Fruit fly (Drosophila melanogaster) Kc167 (cell line): ENCODE measurements around the gene tHMG1.

ENCODE experiments used
- Myc ChIP-seq: fragments of >200 bp; optimal IDR thresholded peaks from 2 replicates; lab custom pipeline; 2017; ENCODE audit warnings: missing external identifiers
- Sin3A ChIP-seq: fragments of >200 bp; optimal IDR thresholded peaks from 2 replicates; lab custom pipeline; 2018; ENCODE audit warnings: missing external identifiers
- h ChIP-seq: fragments of >200 bp; optimal IDR thresholded peaks from 3 replicates; lab custom pipeline; 2018; ENCODE audit warnings: missing external identifiers
- insv ChIP-seq: fragments of >200 bp; optimal IDR thresholded peaks from 3 replicates; lab custom pipeline; 2018; ENCODE audit warnings: missing external identifiers
- psq ChIP-seq: fragments of >200 bp; optimal IDR thresholded peaks from 2 replicates; lab custom pipeline; 2017; ENCODE audit warnings: missing external identifiers
- ttk ChIP-seq: sonication (Bioruptor generic); optimal IDR thresholded peaks from 2 replicates; lab custom pipeline; 2017; ENCODE audit warnings: missing external identifiers

The tHMG1 gene

DNA sequence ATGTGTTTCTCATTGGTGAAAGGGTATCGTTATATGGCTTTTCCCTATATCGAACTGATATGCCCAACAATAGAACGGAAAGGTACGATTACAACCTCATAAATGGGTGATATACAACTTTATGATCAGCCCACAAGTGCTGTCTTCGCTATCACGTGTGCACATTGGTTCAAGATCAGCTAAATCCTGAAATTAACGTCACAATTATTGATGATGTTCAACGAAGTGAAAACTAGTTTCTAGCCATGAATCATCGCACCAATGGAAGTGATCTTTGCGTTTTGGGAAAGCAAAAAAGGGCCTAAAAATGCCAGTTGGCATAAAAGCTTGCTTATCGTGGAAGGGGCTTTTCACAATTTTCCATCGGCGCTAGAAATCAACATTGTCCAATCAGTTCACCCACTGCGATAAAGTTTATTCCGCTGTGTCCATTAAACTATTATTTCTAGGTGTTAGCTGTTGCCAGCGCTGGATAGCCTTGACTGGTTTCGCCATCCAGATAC, 27.0 kb upstream of the tHMG1 start, which contains the start of gene CG7054:
Gene CG7054 (plus strand): TSS at position 375 of the 503 bp plus-strand sequence.
- TF ChIP-seq psq: no peak
- TF ChIP-seq ttk: no peak
- no peak for TF ChIP-seq Sin3A (lab: Kevin White, UChicago)
- no peak for TF ChIP-seq Myc (lab: Kevin White, UChicago)
- TF ChIP-seq insv (lab: Kevin White, UChicago): no peak
- no peak for TF ChIP-seq h (lab: Kevin White, UChicago)

DNA sequence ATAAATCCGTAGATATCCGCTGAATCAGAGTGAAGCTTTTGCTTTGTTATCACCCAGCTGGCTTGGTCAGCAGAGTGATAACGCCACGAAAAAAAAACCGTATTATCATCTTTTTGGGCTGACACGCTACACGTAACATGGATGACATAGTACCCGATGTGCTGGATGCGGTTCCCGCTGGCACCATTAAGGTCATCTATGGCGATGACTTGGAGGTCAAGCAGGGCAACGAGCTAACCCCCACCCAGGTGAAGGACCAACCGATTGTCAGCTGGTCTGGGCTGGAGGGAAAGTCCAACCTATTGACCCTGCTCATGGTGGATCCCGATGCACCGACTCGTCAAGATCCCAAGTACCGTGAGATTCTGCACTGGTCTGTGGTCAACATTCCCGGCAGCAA, 26.5 kb upstream of the tHMG1 start:
- no peak for TF ChIP-seq h (lab: Kevin White, UChicago)
- TF ChIP-seq Sin3A (lab: Kevin White, UChicago): no peak
- no peak for TF ChIP-seq insv (lab: Kevin White, UChicago)
- no peak for TF ChIP-seq Myc (lab: Kevin White, UChicago)
- TF ChIP-seq psq: no peak
- no peak for TF ChIP-seq ttk

DNA sequence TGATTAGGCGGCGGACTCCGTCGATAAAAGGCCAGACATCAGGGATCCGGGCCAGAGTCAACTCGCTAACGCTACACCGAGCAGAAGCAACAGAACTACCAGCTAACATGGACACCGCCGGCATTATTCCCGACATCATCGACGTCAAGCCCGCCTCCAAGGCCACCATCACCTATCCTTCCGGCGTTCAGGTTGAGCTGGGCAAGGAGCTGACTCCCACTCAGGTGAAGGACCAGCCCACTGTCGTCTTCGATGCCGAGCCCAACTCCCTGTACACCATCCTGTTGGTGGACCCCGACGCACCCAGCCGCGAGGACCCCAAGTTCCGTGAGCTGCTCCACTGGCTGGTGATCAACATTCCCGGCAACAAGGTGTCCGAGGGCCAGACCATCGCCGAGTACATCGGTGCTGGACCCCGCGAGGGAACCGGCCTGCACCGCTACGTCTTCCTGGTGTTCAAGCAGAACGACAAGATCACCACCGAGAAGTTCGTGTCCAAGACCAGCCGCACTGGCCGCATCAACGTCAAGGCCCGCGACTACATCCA, 25.6 kb upstream of the tHMG1 start, which contains the start of gene Pebp1:
Gene Pebp1 (plus strand): TSS at position 51 of the 547 bp plus-strand sequence.
- TF ChIP-seq Myc (lab: Kevin White, UChicago) (no peak), insv (lab: Kevin White, UChicago) (no peak), Sin3A (lab: Kevin White, UChicago) (no peak), h (lab: Kevin White, UChicago) (no peak), ttk (no peak), psq (no peak)

DNA sequence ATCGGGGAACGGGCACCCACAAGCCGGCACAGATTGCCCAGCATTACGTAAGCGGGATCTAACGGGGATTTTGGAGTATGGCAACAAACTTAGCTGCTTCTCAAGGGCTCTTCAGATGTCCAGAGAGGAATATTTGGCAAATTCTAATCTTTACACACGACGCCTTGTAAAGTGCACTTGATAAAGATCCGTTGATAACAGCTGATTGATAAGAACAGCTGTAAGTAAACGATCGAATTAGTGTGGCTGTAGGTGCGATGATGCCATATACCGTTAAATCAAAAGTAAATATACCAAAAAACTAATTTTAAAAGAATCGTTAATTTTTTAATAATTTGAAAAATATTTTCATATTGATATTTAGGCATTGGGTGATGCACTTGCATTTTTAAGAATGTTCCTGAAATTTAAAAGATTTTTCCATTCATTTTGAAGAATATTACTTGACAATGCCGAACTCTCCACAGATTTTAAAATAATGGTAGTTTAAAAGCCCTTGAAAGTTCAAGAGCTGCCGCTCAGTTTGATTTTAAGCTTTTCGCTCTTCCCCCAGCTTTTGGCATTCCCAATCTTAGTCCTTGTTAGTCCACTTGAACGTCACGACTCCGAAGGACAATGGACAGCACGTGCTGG, 23.6 kb upstream of the tHMG1 start, which contains the start of the genes CG5377 and Nrx-1:
Gene CG5377 (minus strand): TSS at position 219 of the 633 bp plus-strand sequence.
Gene Nrx-1 (plus strand): TSS at position 574 of the 633 bp plus-strand sequence.
- TF ChIP-seq h (lab: Kevin White, UChicago) (no peak), insv (lab: Kevin White, UChicago) (no peak), ttk (no peak), Myc (lab: Kevin White, UChicago) (no peak), psq (no peak), Sin3A (lab: Kevin White, UChicago) (no peak)

DNA sequence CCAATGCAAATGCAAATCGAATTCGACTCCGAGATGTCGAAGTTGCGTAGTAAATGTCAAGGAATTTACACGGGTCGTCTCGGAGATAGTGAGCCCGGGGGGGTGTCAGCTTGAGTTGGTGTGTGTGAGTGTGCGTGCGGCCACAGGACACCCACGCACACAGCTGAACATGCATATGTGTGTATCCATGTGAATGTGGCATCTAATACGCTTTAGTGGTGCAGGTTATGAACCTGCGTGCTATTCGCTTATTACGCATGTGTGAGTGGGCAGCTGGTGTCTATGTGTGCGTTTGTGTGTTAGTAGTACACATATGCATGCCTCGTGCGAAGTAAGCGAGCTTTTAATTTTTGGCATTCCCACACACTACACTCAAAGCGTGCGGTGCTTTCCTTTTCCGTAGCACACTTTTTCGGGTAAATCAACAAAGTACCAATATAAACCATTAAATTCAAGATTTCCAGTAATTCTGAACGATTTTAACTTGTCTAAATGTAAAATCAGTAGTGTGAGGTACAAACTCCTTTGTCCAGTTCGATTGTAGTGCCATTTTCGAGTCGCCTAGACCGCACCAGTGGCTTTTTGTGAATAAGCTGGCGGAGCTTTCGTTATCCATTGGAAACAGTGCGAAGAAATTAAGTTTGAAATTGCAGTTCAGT, 22.7 kb upstream of the tHMG1 start:
- TF ChIP-seq insv (lab: Kevin White, UChicago) (no peak), Myc (lab: Kevin White, UChicago) (no peak), h (lab: Kevin White, UChicago) (no peak), Sin3A (lab: Kevin White, UChicago) (no peak)

DNA sequence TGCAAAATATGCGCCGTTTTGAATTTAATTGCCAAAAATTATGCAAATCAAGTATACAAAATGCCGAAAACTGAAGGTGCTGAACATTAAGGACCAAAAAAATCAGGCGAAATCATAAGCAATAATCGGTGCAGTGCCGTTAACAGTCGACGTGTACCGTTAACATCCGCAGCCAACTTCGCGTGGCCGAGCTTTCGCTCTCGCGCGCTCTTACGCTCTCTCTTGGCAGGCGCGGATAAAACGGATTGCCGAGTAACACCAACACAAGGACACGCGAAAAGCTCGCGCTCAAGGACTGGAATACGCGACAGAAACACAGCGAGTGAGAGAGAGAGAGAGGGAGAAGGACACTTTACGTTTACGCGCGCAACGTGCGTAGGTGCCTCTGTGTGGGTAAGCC, 21.6 kb upstream of the tHMG1 start:
- TF ChIP-seq Sin3A (lab: Kevin White, UChicago): no peak
- TF ChIP-seq psq: no peak

DNA sequence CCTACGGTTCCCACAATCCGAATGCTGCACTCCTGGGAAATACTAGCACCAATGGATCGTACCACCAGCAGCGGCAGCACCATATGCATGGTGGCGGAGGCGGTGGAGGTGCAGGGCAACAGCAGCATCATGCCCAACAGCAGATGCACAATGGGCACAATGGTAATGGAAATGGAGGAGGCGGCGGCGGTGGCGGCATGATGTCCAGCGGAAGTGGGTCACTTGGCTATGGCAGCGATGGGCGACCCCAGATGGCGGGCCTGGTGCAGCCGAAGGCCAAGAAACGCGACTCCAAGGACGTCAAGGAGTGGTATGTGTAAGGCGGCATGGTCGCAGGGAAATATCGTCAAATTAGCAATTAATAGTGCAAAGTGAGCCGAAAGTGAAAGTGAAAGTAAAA, 8.1 kb upstream of the tHMG1 start:
- no peak for TF ChIP-seq insv (lab: Kevin White, UChicago)
- TF ChIP-seq ttk: no peak
- no peak for TF ChIP-seq h (lab: Kevin White, UChicago)
- no peak for TF ChIP-seq psq
- TF ChIP-seq Sin3A (lab: Kevin White, UChicago): no peak
- TF ChIP-seq Myc (lab: Kevin White, UChicago): no peak

DNA sequence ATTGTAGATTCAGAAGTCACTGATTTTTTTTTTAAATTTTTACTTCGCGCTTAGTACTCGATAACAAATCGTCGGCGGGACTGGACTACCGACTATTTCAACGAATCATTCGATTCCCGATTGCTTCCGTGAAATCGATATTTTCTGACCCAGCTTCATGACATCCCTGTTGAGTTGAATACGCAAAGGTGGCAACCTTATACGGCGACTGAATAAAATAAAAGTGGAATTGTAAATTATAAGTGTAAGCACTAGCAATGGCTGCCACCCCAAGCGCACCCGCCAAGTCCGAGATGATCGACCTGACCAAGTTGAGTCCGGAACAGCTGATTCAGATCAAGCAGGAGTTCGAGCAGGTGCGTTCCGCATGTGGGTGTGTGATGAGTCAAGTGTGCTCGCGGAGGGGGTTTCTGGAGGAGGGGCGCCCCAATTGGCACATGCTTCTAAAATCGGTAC, 4.6 kb upstream of the tHMG1 start, which contains the start of gene Pfdn5:
Gene Pfdn5 (plus strand): TSS at position 3 of the 456 bp plus-strand sequence.
- TF ChIP-seq psq (no peak), h (lab: Kevin White, UChicago) (no peak)

DNA sequence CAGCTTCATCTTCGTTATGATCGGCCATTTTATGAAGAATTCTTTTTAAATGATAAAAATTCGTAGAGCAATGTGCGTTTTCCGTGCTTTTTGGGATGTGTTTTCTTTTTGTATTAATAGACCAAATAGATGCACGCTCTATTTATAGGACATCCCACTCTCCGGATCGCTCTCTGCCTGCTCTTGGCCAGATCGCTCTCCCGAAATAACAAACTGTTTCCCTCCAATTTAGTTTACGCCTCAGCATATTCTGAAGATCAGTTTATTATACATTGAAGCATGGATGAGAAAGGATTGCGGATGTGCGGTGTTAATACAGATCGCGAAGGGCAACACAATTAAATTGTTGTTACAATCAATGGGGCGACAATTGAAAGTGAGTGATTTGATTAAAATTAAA, 2.8 kb upstream of the tHMG1 start, which contains the start of gene CG5376:
Gene CG5376 (minus strand): TSS at position 101 of the 400 bp plus-strand sequence.
- TF ChIP-seq h (lab: Kevin White, UChicago) (no peak), insv (lab: Kevin White, UChicago) (no peak), psq (no peak), Sin3A (lab: Kevin White, UChicago) (no peak), ttk (no peak), Myc (lab: Kevin White, UChicago) (no peak)

DNA sequence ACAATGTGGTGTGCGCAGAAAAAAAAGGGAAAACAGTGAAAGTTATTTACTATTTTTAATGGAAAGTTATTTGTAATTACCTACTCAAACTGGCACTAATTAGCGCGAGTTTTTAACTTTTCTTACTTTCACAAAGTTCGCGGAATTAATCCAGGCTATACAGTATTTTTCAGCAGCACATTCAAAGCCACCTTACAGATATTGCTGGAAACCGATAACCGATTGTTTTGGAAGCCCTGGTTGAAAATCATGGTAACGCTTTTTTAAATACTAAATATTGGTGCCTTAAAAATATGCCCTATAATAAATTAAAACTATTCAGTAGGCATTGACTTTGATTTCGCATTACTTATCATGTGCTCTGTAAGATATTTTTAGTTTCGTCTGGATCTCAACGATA, 1.1 kb downstream of the tHMG1 start, which contains the start of gene tHMG2:
Gene tHMG2 (plus strand): TSS at position 187 of the 400 bp plus-strand sequence.
- no peak for TF ChIP-seq h (lab: Kevin White, UChicago)
- no peak for TF ChIP-seq ttk
- no peak for TF ChIP-seq Myc (lab: Kevin White, UChicago)
- no peak for TF ChIP-seq psq
- TF ChIP-seq Sin3A (lab: Kevin White, UChicago): no peak
- TF ChIP-seq insv (lab: Kevin White, UChicago): no peak

DNA sequence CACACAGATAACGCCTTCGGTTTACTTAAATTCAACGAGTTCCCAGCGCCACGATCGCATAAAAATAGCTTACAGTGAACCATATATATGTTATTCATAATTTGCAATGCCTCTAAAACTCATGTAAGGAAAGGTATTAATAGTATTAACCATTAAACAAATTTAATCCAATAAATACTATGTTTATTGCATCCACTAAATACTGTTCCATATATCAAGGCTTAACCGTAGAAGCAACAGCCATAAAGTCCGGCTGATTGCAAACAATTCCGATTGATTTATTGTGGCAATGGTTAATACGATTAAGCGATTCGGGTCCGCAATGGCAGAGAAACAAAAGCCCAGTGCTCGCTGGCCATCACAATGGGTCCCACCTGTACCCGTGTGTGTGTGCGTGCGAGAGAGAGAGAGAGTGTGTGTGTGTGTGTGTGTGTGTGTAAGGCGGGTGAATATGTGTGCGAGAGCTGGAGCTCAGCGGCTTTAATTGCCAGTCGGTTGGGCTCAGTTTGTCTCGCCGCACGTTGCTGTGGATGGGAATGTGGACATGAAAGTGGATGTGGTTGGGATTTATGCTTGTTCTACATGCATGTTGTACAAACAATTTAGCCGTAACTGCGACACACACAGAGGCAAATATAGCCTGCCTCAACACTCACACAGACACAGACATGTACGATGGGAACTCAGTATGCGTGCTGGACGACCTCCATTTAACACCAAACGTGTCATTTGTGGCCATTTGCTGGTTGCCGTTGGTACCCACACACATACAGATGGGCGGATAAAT, 3.1 kb downstream of the tHMG1 start:
- no peak for TF ChIP-seq psq
- TF ChIP-seq Myc (lab: Kevin White, UChicago): no peak
- TF ChIP-seq ttk: no peak
- TF ChIP-seq h (lab: Kevin White, UChicago): no peak
- no peak for TF ChIP-seq Sin3A (lab: Kevin White, UChicago)
- no peak for TF ChIP-seq insv (lab: Kevin White, UChicago)
